Worm (Caenorhabditis elegans): ENCODE measurements around the gene lgc-28.
"Not testable (repeated sequence)": the region's sequence is repeated elsewhere in the genome, so short reads cannot be mapped to it uniquely, and the experiment has no call there.

ce11 chrII:2672320-2672719, 47.4 kb downstream of the lgc-28 start, which contains the start of gene sri-57:
- TF ChIP-seq fkh-2, nhr-237, ztf-11, ZK546.5, mdl-1, nhr-77, ceh-28 (tag; optimal IDR thresholded peaks at IDR 0.05): not testable (repeated sequence)

Measured in whole organism, L3 larva.